Worm (Caenorhabditis elegans) whole organism, L4 larva: ENCODE results near the gene F21E9.2.

ENCODE experiments used
- D1046.2 ChIP-seq: fragments of 200-800 bp; sonication (Bioruptor generic); IDR thresholded peaks from 2 replicates; pipeline ENCODE4 v1.3.6; 2022; ENCODE audit warnings: missing genetic modification characterization, missing compliant biosample characterization
- F10B5.3 ChIP-seq: sonication (generic microtip); optimal IDR thresholded peaks from 2 replicates; lab custom pipeline; 2016; ENCODE audit warnings: mild to moderate bottlenecking, missing genetic modification characterization, missing compliant biosample characterization
- F49E8.2 ChIP-seq: sonication (generic microtip); optimal IDR thresholded peaks from 2 replicates; lab custom pipeline; 2016; ENCODE audit warnings: missing compliant biosample characterization, mild to moderate bottlenecking, missing genetic modification characterization, borderline replicate concordance
- R02D3.7 ChIP-seq: fragments of 150-350 bp; sonication (generic microtip); optimal IDR thresholded peaks from 3 replicates; lab custom pipeline; 2014; ENCODE audit warnings: missing biosample characterization, missing genetic modification characterization
- Y105C5A.15 ChIP-seq: fragments of 200-800 bp; sonication (Bioruptor generic); IDR thresholded peaks from 2 replicates; pipeline ENCODE4 v1.3.6; 2022; ENCODE audit warnings: missing genetic modification characterization, missing compliant biosample characterization
- Y75B8A.6 ChIP-seq: fragments of 200-800 bp; sonication (Bioruptor generic); IDR thresholded peaks from 2 replicates; pipeline ENCODE4 v1.3.6; 2022; ENCODE audit warnings: missing genetic modification reagents, missing genetic modification characterization, missing compliant biosample characterization
- ZK546.5 ChIP-seq, 2 experiments: sonication (generic microtip); optimal IDR thresholded peaks; 2 replicates each; lab custom pipeline; 2017; ENCODE audit warnings: missing biosample characterization in 2 of 2, missing genetic modification characterization in 2 of 2
- aly-2 ChIP-seq: sonication (generic microtip); optimal IDR thresholded peaks from 2 replicates; lab custom pipeline; 2018; ENCODE audit warnings: missing biosample characterization, missing genetic modification characterization
- ama-1 ChIP-seq: fragments of 150-350 bp; optimal IDR thresholded peaks from 2 replicates; lab custom pipeline; 2014; ENCODE audit warnings: inconsistent platforms, mixed read lengths
- arid-1 ChIP-seq: fragments of 200-800 bp; sonication (Bioruptor generic); conservative IDR thresholded peaks from 2 replicates; pipeline ENCODE4 v1.3.6; 2022; ENCODE audit warnings: missing genetic modification reagents, missing genetic modification characterization, missing compliant biosample characterization
- ceh-20 ChIP-seq: fragments of 200-800 bp; sonication (Bioruptor generic); IDR thresholded peaks from 2 replicates; pipeline ENCODE4 v1.3.6; 2022; ENCODE audit warnings: missing genetic modification reagents, missing genetic modification characterization, missing compliant biosample characterization
- ceh-82 ChIP-seq: sonication (generic microtip); optimal IDR thresholded peaks from 2 replicates; lab custom pipeline; 2017; ENCODE audit warnings: missing biosample characterization, missing genetic modification characterization
- daf-12 ChIP-seq: fragments of 150-350 bp; optimal IDR thresholded peaks from 2 replicates; lab custom pipeline; 2014; ENCODE audit warnings: missing biosample characterization, missing genetic modification reagents, missing genetic modification characterization
- daf-16 ChIP-seq, 3 experiments: sonication (generic microtip); optimal IDR thresholded peaks; 2 replicates each; lab custom pipeline; 2016 to 2017; ENCODE audit warnings: missing genetic modification characterization in 3 of 3, missing genetic modification reagents in 3 of 3, mild to moderate bottlenecking in 2 of 3, missing compliant biosample characterization in 2 of 3, missing biosample characterization in 1 of 3, moderate library complexity in 1 of 3
- dmd-6 ChIP-seq: fragments of 200-800 bp; sonication (Bioruptor generic); IDR thresholded peaks from 2 replicates; pipeline ENCODE4 v1.3.6; 2022; ENCODE audit warnings: missing genetic modification reagents, missing genetic modification characterization, missing compliant biosample characterization
- dmd-8 ChIP-seq: fragments of 200-800 bp; sonication (Bioruptor generic); IDR thresholded peaks from 2 replicates; pipeline ENCODE4 v1.3.6; 2022; ENCODE audit warnings: missing genetic modification characterization, missing compliant biosample characterization
- dmd-9 ChIP-seq: fragments of 200-800 bp; sonication (Bioruptor generic); IDR thresholded peaks from 2 replicates; pipeline ENCODE4 v1.3.6; 2022; ENCODE audit warnings: missing genetic modification reagents, missing genetic modification characterization, missing compliant biosample characterization
- dve-1 ChIP-seq: sonication (generic microtip); optimal IDR thresholded peaks from 2 replicates; lab custom pipeline; 2017; ENCODE audit warnings: antibody characterized with exemption, mild to moderate bottlenecking, missing genetic modification characterization, missing compliant biosample characterization; ENCODE audit not compliant: insufficient read depth
- egl-27 ChIP-seq: sonication (generic microtip); optimal IDR thresholded peaks from 3 replicates; lab custom pipeline; 2017; ENCODE audit warnings: missing biosample characterization, missing genetic modification reagents, missing genetic modification characterization
- egl-43 ChIP-seq: fragments of 200-800 bp; sonication (Bioruptor generic); IDR thresholded peaks from 2 replicates; pipeline ENCODE4 v1.3.6; 2022; ENCODE audit warnings: missing genetic modification reagents, missing genetic modification characterization, missing compliant biosample characterization
- fkh-10 ChIP-seq: fragments of 150-350 bp; optimal IDR thresholded peaks from 2 replicates; lab custom pipeline; 2014; ENCODE audit warnings: missing biosample characterization, missing genetic modification reagents, missing genetic modification characterization
- gei-8 ChIP-seq: fragments of 200-800 bp; sonication (Bioruptor generic); optimal IDR thresholded peaks from 2 replicates; lab custom pipeline; 2018; ENCODE audit warnings: mild to moderate bottlenecking, missing genetic modification characterization, missing compliant biosample characterization
- hif-1 ChIP-seq, 2 experiments: sonication (generic microtip); optimal IDR thresholded peaks; 2 replicates each; lab custom pipeline; 2016 to 2017; ENCODE audit warnings: missing compliant biosample characterization in 2 of 2, missing genetic modification characterization in 2 of 2, missing genetic modification reagents in 2 of 2, missing genotype in 2 of 2, mild to moderate bottlenecking in 1 of 2
- hmg-1.1 ChIP-seq: fragments of 200-800 bp; sonication (Bioruptor generic); IDR thresholded peaks from 2 replicates; pipeline ENCODE4 v1.3.6; 2022; ENCODE audit warnings: missing genetic modification reagents, missing genetic modification characterization, missing compliant biosample characterization
- jun-1 ChIP-seq: fragments of 150-350 bp; optimal IDR thresholded peaks from 2 replicates; lab custom pipeline; 2014; ENCODE audit warnings: missing biosample characterization, missing genetic modification reagents, missing genetic modification characterization
- lin-1 ChIP-seq: fragments of 200-800 bp; sonication (Bioruptor generic); IDR thresholded peaks from 2 replicates; pipeline ENCODE4 v1.3.6; 2022; ENCODE audit warnings: missing genetic modification reagents, missing genetic modification characterization, missing compliant biosample characterization
- lin-13 ChIP-seq: fragments of 150-350 bp; optimal IDR thresholded peaks from 2 replicates; lab custom pipeline; 2014; ENCODE audit warnings: missing biosample characterization, missing genetic modification reagents, missing genetic modification characterization
- lin-15B ChIP-seq: fragments of 150-350 bp; sonication (generic microtip); optimal IDR thresholded peaks from 3 replicates; lab custom pipeline; 2014; ENCODE audit warnings: missing biosample characterization, missing genetic modification characterization
- lin-29 ChIP-seq: fragments of 200-800 bp; sonication (Bioruptor generic); IDR thresholded peaks from 2 replicates; pipeline ENCODE4 v1.3.6; 2022; ENCODE audit warnings: missing genetic modification reagents, missing genetic modification characterization, missing compliant biosample characterization
- lin-38 ChIP-seq: fragments of 200-800 bp; sonication (Bioruptor generic); IDR thresholded peaks from 2 replicates; pipeline ENCODE4 v1.3.6; 2022; ENCODE audit warnings: missing genetic modification reagents, missing genetic modification characterization, missing compliant biosample characterization
- madf-5 ChIP-seq, 2 experiments: fragments of 200-800 bp; sonication (Bioruptor generic); IDR thresholded peaks; 2 replicates each; pipeline ENCODE4 v1.3.6; 2022; ENCODE audit warnings: missing compliant biosample characterization in 2 of 2, missing genetic modification characterization in 2 of 2
- madf-9 ChIP-seq: fragments of 200-800 bp; sonication (Bioruptor generic); conservative IDR thresholded peaks from 2 replicates; pipeline ENCODE4 v1.3.6; 2022; ENCODE audit warnings: missing genetic modification reagents, missing genetic modification characterization, missing compliant biosample characterization
- mes-2 ChIP-seq: sonication (generic microtip); optimal IDR thresholded peaks from 2 replicates; lab custom pipeline; 2016; ENCODE audit warnings: missing genotype, mild to moderate bottlenecking, missing genetic modification characterization, missing compliant biosample characterization; ENCODE audit not compliant: poor library complexity, severe bottlenecking
- nhr-10 ChIP-seq: fragments of 150-350 bp; optimal IDR thresholded peaks from 2 replicates; lab custom pipeline; 2014; ENCODE audit warnings: missing biosample characterization, missing genetic modification characterization
- nhr-102 ChIP-seq: sonication (generic microtip); optimal IDR thresholded peaks from 2 replicates; lab custom pipeline; 2016; ENCODE audit warnings: mild to moderate bottlenecking, missing genetic modification characterization, moderate library complexity, missing compliant biosample characterization
- nhr-111 ChIP-seq: fragments of 200-800 bp; sonication (Bioruptor generic); optimal IDR thresholded peaks from 2 replicates; lab custom pipeline; 2018; ENCODE audit warnings: mild to moderate bottlenecking, missing genetic modification characterization, missing compliant biosample characterization
- nhr-25 ChIP-seq: sonication (generic microtip); optimal IDR thresholded peaks from 2 replicates; lab custom pipeline; 2017; ENCODE audit warnings: missing genetic modification characterization, mild to moderate bottlenecking, missing compliant biosample characterization, antibody characterized with exemption, moderate library complexity, borderline replicate concordance; ENCODE audit not compliant: insufficient read depth
- nhr-28 ChIP-seq: fragments of 150-350 bp; optimal IDR thresholded peaks from 2 replicates; lab custom pipeline; 2014; ENCODE audit warnings: missing biosample characterization, missing genetic modification characterization
- nhr-42 ChIP-seq: fragments of 200-800 bp; sonication (Bioruptor generic); IDR thresholded peaks from 2 replicates; pipeline ENCODE4 v1.3.6; 2022; ENCODE audit warnings: missing genetic modification characterization, missing compliant biosample characterization
- nhr-48 ChIP-seq: sonication (generic microtip); optimal IDR thresholded peaks from 2 replicates; lab custom pipeline; 2016; ENCODE audit warnings: mild to moderate bottlenecking, missing genetic modification characterization, missing compliant biosample characterization
- nhr-6 ChIP-seq: fragments of 150-350 bp; optimal IDR thresholded peaks from 2 replicates; lab custom pipeline; 2014; ENCODE audit warnings: missing biosample characterization, missing genetic modification characterization
- nhr-76 ChIP-seq: fragments of 150-350 bp; optimal IDR thresholded peaks from 2 replicates; lab custom pipeline; 2014; ENCODE audit warnings: missing biosample characterization, missing genetic modification characterization
- nhr-77 ChIP-seq: fragments of 150-350 bp; optimal IDR thresholded peaks from 2 replicates; lab custom pipeline; 2014; ENCODE audit warnings: missing biosample characterization, missing genetic modification characterization
- rbr-2 ChIP-seq: sonication (generic microtip); optimal IDR thresholded peaks from 2 replicates; lab custom pipeline; 2016; ENCODE audit warnings: missing genotype, missing genetic modification characterization, missing compliant biosample characterization
- sdz-12 ChIP-seq: fragments of 200-800 bp; sonication (Bioruptor generic); optimal IDR thresholded peaks from 2 replicates; lab custom pipeline; 2018; ENCODE audit warnings: mild to moderate bottlenecking, missing genetic modification characterization, missing compliant biosample characterization
- unc-39 ChIP-seq: sonication (generic microtip); optimal IDR thresholded peaks from 2 replicates; lab custom pipeline; 2017; ENCODE audit warnings: missing biosample characterization, missing genetic modification characterization
- zag-1 ChIP-seq: fragments of 150-350 bp; optimal IDR thresholded peaks from 2 replicates; lab custom pipeline; 2014; ENCODE audit warnings: missing biosample characterization, missing genetic modification characterization
- zfp-2 ChIP-seq: sonication (generic microtip); optimal IDR thresholded peaks from 2 replicates; lab custom pipeline; 2016; ENCODE audit warnings: mild to moderate bottlenecking, missing genetic modification characterization, missing compliant biosample characterization
- zfp-3 ChIP-seq: fragments of 200-800 bp; sonication (Bioruptor generic); conservative IDR thresholded peaks from 2 replicates; pipeline ENCODE4 v1.3.6; 2022; ENCODE audit warnings: missing genetic modification reagents, missing genetic modification characterization, missing compliant biosample characterization
- ztf-7 ChIP-seq: fragments of 150-350 bp; optimal IDR thresholded peaks from 2 replicates; lab custom pipeline; 2014; ENCODE audit warnings: missing biosample characterization, missing genetic modification characterization

The F21E9.2 gene

DNA sequence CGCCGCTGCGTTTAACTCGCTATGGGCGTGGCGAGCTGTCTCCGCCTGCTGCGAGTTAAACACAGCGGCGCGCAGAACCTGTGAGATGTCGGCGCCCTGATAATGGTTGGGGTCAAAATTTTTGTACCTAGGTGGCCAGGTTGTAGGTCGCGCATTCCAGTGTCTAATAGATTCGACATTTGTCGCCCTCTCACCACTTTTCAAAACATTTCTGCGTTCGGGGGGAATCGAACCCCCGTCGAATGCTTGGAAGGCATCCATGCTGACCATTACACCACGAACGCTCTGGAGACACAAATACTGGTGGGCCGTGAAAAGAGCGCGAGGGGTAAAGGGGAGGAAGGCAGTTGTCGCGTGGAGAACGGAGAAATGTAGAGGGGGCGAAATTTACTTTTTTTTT, 49.6 kb upstream of the F21E9.2 start (continued):
- TF ChIP-seq Y75B8A.6 (GFP tag; lab: Robert Waterston, UW) (peak; percentile 75; the same call in 1 of the 2 replicates), F49E8.2 (tag; lab: Kevin White, UChicago) (peak; percentile 43), jun-1 (tag; lab: Kevin White, UChicago) (peak; percentile 34), dmd-9 (GFP tag; lab: Robert Waterston, UW) (peak; percentile 91), egl-43 (GFP tag; lab: Robert Waterston, UW) (peak; percentile 96), lin-1 (GFP tag; lab: Robert Waterston, UW) (peak; percentile 60; the same call in 1 of the 2 replicates), nhr-77 (tag; lab: Kevin White, UChicago) (peak; percentile 30), R02D3.7 (tag; lab: Kevin White, UChicago) (no peak), aly-2 (tag; lab: Kevin White, UChicago) (no peak), nhr-25 (tag; lab: Kevin White, UChicago) (no peak), nhr-111 (GFP tag; lab: Kevin White, UChicago) (peak; percentile 60), nhr-42 (GFP tag; lab: Robert Waterston, UW) (peak; percentile 90), unc-39 (tag; lab: Kevin White, UChicago) (no peak), hif-1 (tag; optimal IDR thresholded peaks at IDR 0.05; lab: Kevin White, UChicago) (peak in 1 of 2 experiments; percentile 25), arid-1 (peak; percentile 87), lin-15B (tag; lab: Kevin White, UChicago) (no peak), zfp-3 (GFP tag; lab: Robert Waterston, UW) (peak; percentile 56; the same call in 1 of the 2 replicates), lin-38 (peak; percentile 78), ama-1 (lab: Kevin White, UChicago) (no peak), gei-8 (GFP tag; lab: Kevin White, UChicago) (peak; percentile 18), lin-13 (GFP tag; lab: Kevin White, UChicago) (peak; percentile 37), daf-12 (tag; lab: Kevin White, UChicago) (no peak), nhr-48 (tag; lab: Kevin White, UChicago) (peak; percentile 67), hmg-1.1 (peak; percentile 96), nhr-76 (tag; lab: Kevin White, UChicago) (no peak), nhr-102 (tag; lab: Kevin White, UChicago) (peak; percentile 87), dmd-8 (GFP tag; lab: Robert Waterston, UW) (peak; percentile 95), sdz-12 (GFP tag; lab: Kevin White, UChicago) (no peak), ztf-7 (peak; percentile 7), zfp-2 (tag; lab: Kevin White, UChicago) (peak; percentile 33), daf-16 (GFP tag; optimal IDR thresholded peaks at IDR 0.05; lab: Kevin White, UChicago) (peak; percentile 61 to 66), daf-16 (tag; optimal IDR thresholded peaks at IDR 0.05; lab: Kevin White, UChicago) (peak; percentile 73), ceh-82 (tag; lab: Kevin White, UChicago) (no peak), madf-9 (peak; percentile 73; the same call in 1 of the 2 replicates), Y105C5A.15 (GFP tag; lab: Robert Waterston, UW) (0 out of 2 replicates have a peak, but pooled peaks have one; percentile 63), nhr-28 (tag; lab: Kevin White, UChicago) (no peak), fkh-10 (GFP tag; lab: Kevin White, UChicago) (no peak), ZK546.5 (tag; optimal IDR thresholded peaks at IDR 0.05; lab: Kevin White, UChicago) (no peak), dmd-6 (GFP tag; lab: Robert Waterston, UW) (peak; percentile 77), madf-5 (GFP tag; IDR thresholded peaks at IDR 0.05; lab: Robert Waterston, UW) (0 out of 4 replicates have a peak, but pooled peaks have one; percentile 58 to 59), nhr-10 (tag; lab: Kevin White, UChicago) (no peak), lin-29 (GFP tag; lab: Robert Waterston, UW) (peak; percentile 77), ceh-20 (GFP tag; lab: Robert Waterston, UW) (peak; percentile 76; the same call in 1 of the 2 replicates), nhr-6 (tag; lab: Kevin White, UChicago) (no peak), F10B5.3 (tag; lab: Kevin White, UChicago) (peak; percentile 62), D1046.2 (GFP tag; lab: Robert Waterston, UW) (0 out of 2 replicates have a peak, but pooled peaks have one; percentile 67), egl-27 (no peak), zag-1 (tag; lab: Kevin White, UChicago) (no peak), rbr-2 (tag; lab: Kevin White, UChicago) (peak; percentile 80), dve-1 (peak; percentile 43), mes-2 (tag; lab: Kevin White, UChicago) (peak; percentile 83)
